Worm (Caenorhabditis elegans) whole organism, early embryonic: ENCODE data around the gene fbxb-31.

Experiments
- F13C5.2 ChIP-seq: sonication (generic microtip); optimal IDR thresholded peaks from 2 replicates; lab custom pipeline; 2017; ENCODE audit warnings: mild to moderate bottlenecking, missing genetic modification characterization, inconsistent platforms, missing compliant biosample characterization
- ama-1 ChIP-seq: fragments of 150-350 bp; optimal IDR thresholded peaks from 2 replicates; lab custom pipeline; 2014
- ceh-36 ChIP-seq: sonication (generic microtip); optimal IDR thresholded peaks from 2 replicates; lab custom pipeline; 2016; ENCODE audit warnings: missing genetic modification characterization, inconsistent platforms, missing compliant biosample characterization
- ets-7 ChIP-seq: sonication (generic microtip); optimal IDR thresholded peaks from 2 replicates; lab custom pipeline; 2016; ENCODE audit warnings: missing genotype, missing genetic modification characterization, missing compliant biosample characterization
- flt-1 ChIP-seq: fragments of 200-800 bp; sonication (Bioruptor generic); IDR thresholded peaks from 2 replicates; pipeline ENCODE4 v1.3.6; 2022; ENCODE audit warnings: missing genetic modification characterization, missing compliant biosample characterization
- hmbx-1 ChIP-seq: sonication (generic microtip); optimal IDR thresholded peaks from 2 replicates; lab custom pipeline; 2016; ENCODE audit warnings: mild to moderate bottlenecking, missing genetic modification characterization, missing compliant biosample characterization
- hmg-4 ChIP-seq: fragments of 200-800 bp; sonication (Bioruptor generic); optimal IDR thresholded peaks from 2 replicates; lab custom pipeline; 2018; ENCODE audit warnings: mild to moderate bottlenecking, missing genetic modification characterization, missing compliant biosample characterization
- hnd-1 ChIP-seq: sonication (generic microtip); optimal IDR thresholded peaks from 2 replicates; lab custom pipeline; 2016; ENCODE audit warnings: missing genetic modification characterization, missing compliant biosample characterization
- pes-1 ChIP-seq: fragments of 200-800 bp; sonication (Bioruptor generic); IDR thresholded peaks from 2 replicates; pipeline ENCODE4 v1.3.6; 2022; ENCODE audit warnings: missing genetic modification reagents, missing genetic modification characterization, missing compliant biosample characterization
- scrt-1 ChIP-seq: fragments of 200-800 bp; sonication (Bioruptor generic); IDR thresholded peaks from 2 replicates; pipeline ENCODE4 v1.3.6; 2022; ENCODE audit warnings: missing genetic modification characterization, missing compliant biosample characterization
- tbx-37 ChIP-seq: fragments of 200-800 bp; sonication (Bioruptor generic); conservative IDR thresholded peaks from 2 replicates; pipeline ENCODE4 v1.3.6; 2022; ENCODE audit warnings: missing genetic modification reagents, missing genetic modification characterization, missing compliant biosample characterization
- tra-4 ChIP-seq: sonication (generic microtip); optimal IDR thresholded peaks from 2 replicates; lab custom pipeline; 2017; ENCODE audit warnings: missing genetic modification characterization, missing compliant biosample characterization

ce11 chrII:3598721-3599120 lies 40.4 kb downstream of the fbxb-31 start, which contains the start of gene Y49F6A.11:
- TF ChIP-seq ama-1 (no peak), hnd-1 (tag; lab: Kevin White, UChicago) (no peak), hmg-4 (GFP tag; lab: Kevin White, UChicago) (no peak), ceh-36 (tag; lab: Kevin White, UChicago) (no peak), F13C5.2 (tag; lab: Kevin White, UChicago) (no peak), tra-4 (tag; lab: Kevin White, UChicago) (no peak), scrt-1 (GFP tag; lab: Robert Waterston, UW) (no peak), hmbx-1 (tag; lab: Kevin White, UChicago) (no peak), ets-7 (no peak), flt-1 (GFP tag; lab: Robert Waterston, UW) (no peak), pes-1 (no peak), tbx-37 (no peak)
